Worm (Caenorhabditis elegans): ENCODE measurements around the gene Y71H2AL.4.

- TF ChIP-seq tbx-2 (tag; optimal IDR thresholded peaks at IDR 0.05) (no peak), ztf-11 (tag; optimal IDR thresholded peaks at IDR 0.05) (no peak), unc-62 (GFP tag; optimal IDR thresholded peaks at IDR 0.05) (no peak), pqm-1 (tag; optimal IDR thresholded peaks at IDR 0.05) (no peak), ceh-82 (tag; optimal IDR thresholded peaks at IDR 0.05) (no peak), lsy-12 (tag; optimal IDR thresholded peaks at IDR 0.05) (no peak), zag-1 (tag; optimal IDR thresholded peaks at IDR 0.05) (no peak), ceh-28 (tag; optimal IDR thresholded peaks at IDR 0.05) (no peak), elt-3 (tag; optimal IDR thresholded peaks at IDR 0.05) (no peak), ama-1 (optimal IDR thresholded peaks at IDR 0.05) (no peak), nhr-237 (tag; optimal IDR thresholded peaks at IDR 0.05) (no peak), ZK546.5 (tag; optimal IDR thresholded peaks at IDR 0.05) (no peak), skn-1 (tag; optimal IDR thresholded peaks at IDR 0.05) (no peak), nhr-11 (tag; optimal IDR thresholded peaks at IDR 0.05) (no peak)
These were observed 4.6 kb upstream of the Y71H2AL.4 start for ce11 chrIII:2681559-2681958.

Data from whole organism, L3 larva.